Fruit fly (Drosophila melanogaster) whole organism, embryonic: ENCODE results near the gene Kap3.
A peak's percentile ranks its signal among the peaks of the same experiment; 100 is the strongest.

Experiments used
- B-H1 ChIP-seq: fragments of 200-800 bp; sonication (Bioruptor generic); IDR thresholded peaks from 3 replicates; pipeline ENCODE4 v1.3.6; 2022; ENCODE audit warnings: missing biosample characterization, missing genetic modification characterization
- Bgb ChIP-seq: fragments of 200-800 bp; sonication (Bioruptor generic); IDR thresholded peaks from 2 replicates; pipeline ENCODE4 v1.3.6; 2022; ENCODE audit warnings: missing biosample characterization, missing genetic modification characterization; ENCODE audit not compliant: partially characterized antibody
- CG10431 ChIP-seq: fragments of 200-800 bp; sonication (Bioruptor generic); optimal IDR thresholded peaks from 3 replicates; lab custom pipeline; 2018; ENCODE audit warnings: missing biosample characterization, mild to moderate bottlenecking, missing genetic modification characterization
- CG10959 ChIP-seq: fragments of 200-800 bp; sonication (Bioruptor generic); IDR thresholded peaks from 2 replicates; pipeline ENCODE4 v1.3.6; 2022; ENCODE audit warnings: missing biosample characterization, missing genetic modification characterization
- CG12659 ChIP-seq: fragments of 200-800 bp; sonication (Bioruptor generic); optimal IDR thresholded peaks from 3 replicates; lab custom pipeline; 2017; ENCODE audit warnings: mild to moderate bottlenecking, missing biosample characterization, missing genetic modification reagents, missing genetic modification characterization
- CG15073 ChIP-seq: fragments of 200-800 bp; sonication (Bioruptor generic); optimal IDR thresholded peaks from 2 replicates; lab custom pipeline; 2016; ENCODE audit warnings: missing biosample characterization, missing genetic modification characterization
- CG17568 ChIP-seq: fragments of 200-800 bp; sonication (Bioruptor generic); optimal IDR thresholded peaks from 2 replicates; lab custom pipeline; 2018; ENCODE audit warnings: missing biosample characterization, mild to moderate bottlenecking, missing genetic modification characterization, moderate library complexity
- CG18619 ChIP-seq: fragments of 200-800 bp; sonication (Bioruptor generic); optimal IDR thresholded peaks from 3 replicates; lab custom pipeline; 2017; ENCODE audit warnings: missing biosample characterization, mild to moderate bottlenecking, missing genetic modification characterization
- CG2678 ChIP-seq: fragments of 200-800 bp; sonication (Bioruptor generic); optimal IDR thresholded peaks from 3 replicates; lab custom pipeline; 2019; ENCODE audit warnings: missing biosample characterization, mild to moderate bottlenecking, missing genetic modification characterization, moderate library complexity
- CG2712 ChIP-seq: fragments of 200-800 bp; optimal IDR thresholded peaks from 3 replicates; lab custom pipeline; 2019; ENCODE audit warnings: missing biosample characterization, mild to moderate bottlenecking, missing genetic modification characterization, moderate library complexity
- CG31365 ChIP-seq: fragments of 200-800 bp; sonication (Bioruptor generic); optimal IDR thresholded peaks from 2 replicates; lab custom pipeline; 2018; ENCODE audit warnings: missing biosample characterization, mild to moderate bottlenecking, missing genetic modification characterization
- CG4707 ChIP-seq: fragments of 200-800 bp; sonication (Bioruptor generic); optimal IDR thresholded peaks from 2 replicates; lab custom pipeline; 2018; ENCODE audit warnings: missing biosample characterization, mild to moderate bottlenecking, missing genetic modification characterization, moderate library complexity
- CG5180 ChIP-seq: fragments of 200-800 bp; sonication (Bioruptor generic); optimal IDR thresholded peaks from 3 replicates; lab custom pipeline; 2017; ENCODE audit warnings: missing biosample characterization, missing genetic modification characterization, mild to moderate bottlenecking, moderate library complexity, missing genetic modification reagents
- CG7839 ChIP-seq: fragments of 200-800 bp; sonication (Bioruptor generic); optimal IDR thresholded peaks from 3 replicates; lab custom pipeline; 2018; ENCODE audit warnings: missing biosample characterization, mild to moderate bottlenecking, missing genetic modification characterization, moderate library complexity
- CG7987 ChIP-seq: fragments of 200-800 bp; sonication (Bioruptor generic); optimal IDR thresholded peaks from 2 replicates; lab custom pipeline; 2018; ENCODE audit warnings: missing biosample characterization, mild to moderate bottlenecking, missing genetic modification characterization, moderate library complexity
- CG8765 ChIP-seq: fragments of 200-800 bp; sonication (Bioruptor generic); IDR thresholded peaks from 2 replicates; pipeline ENCODE4 v1.3.6; 2022; ENCODE audit warnings: missing biosample characterization, missing genetic modification characterization
- CG9215 ChIP-seq: fragments of 200-800 bp; sonication (Bioruptor generic); IDR thresholded peaks from 2 replicates; pipeline ENCODE4 v1.3.6; 2022; ENCODE audit warnings: missing biosample characterization, missing genetic modification characterization
- CHES-1-like ChIP-seq: fragments of 200-800 bp; sonication (Bioruptor generic); optimal IDR thresholded peaks from 2 replicates; lab custom pipeline; 2016; ENCODE audit warnings: missing biosample characterization, missing genetic modification characterization
- Deaf1 ChIP-seq: fragments of 200-800 bp; optimal IDR thresholded peaks from 3 replicates; lab custom pipeline; 2019; ENCODE audit warnings: missing biosample characterization, mild to moderate bottlenecking, missing genetic modification characterization, moderate library complexity
- Drgx ChIP-seq: fragments of 200-800 bp; sonication (Bioruptor generic); IDR thresholded peaks from 2 replicates; pipeline ENCODE4 v1.3.6; 2022; ENCODE audit warnings: missing biosample characterization, missing genetic modification characterization
- Fer1 ChIP-seq: fragments of 200-800 bp; sonication (Bioruptor generic); optimal IDR thresholded peaks from 2 replicates; lab custom pipeline; 2017; ENCODE audit warnings: missing biosample characterization, mild to moderate bottlenecking, missing genetic modification characterization
- Hmx ChIP-seq: fragments of 200-800 bp; sonication (Bioruptor generic); optimal IDR thresholded peaks from 2 replicates; lab custom pipeline; 2016; ENCODE audit warnings: missing biosample characterization, missing genetic modification characterization
- NC2α ChIP-seq: fragments of 200-800 bp; sonication (Bioruptor generic); optimal IDR thresholded peaks from 2 replicates; lab custom pipeline; 2016; ENCODE audit warnings: missing biosample characterization, missing genetic modification characterization
- Opbp ChIP-seq: fragments of 200-800 bp; sonication (Bioruptor generic); IDR thresholded peaks from 3 replicates; pipeline ENCODE4 v1.3.6; 2022; ENCODE audit warnings: missing biosample characterization, missing genetic modification characterization; ENCODE audit not compliant: partially characterized antibody
- Ptx1 ChIP-seq: fragments of 200-800 bp; sonication (Bioruptor generic); IDR thresholded peaks from 2 replicates; pipeline ENCODE4 v1.3.6; 2022; ENCODE audit warnings: missing biosample characterization, missing genetic modification characterization
- Sox102F ChIP-seq: fragments of 200-800 bp; sonication (Bioruptor generic); optimal IDR thresholded peaks from 2 replicates; lab custom pipeline; 2018; ENCODE audit warnings: missing biosample characterization, mild to moderate bottlenecking, missing genetic modification characterization, moderate library complexity
- bab2 ChIP-seq: fragments of 200-800 bp; sonication (Bioruptor generic); optimal IDR thresholded peaks from 2 replicates; lab custom pipeline; 2016; ENCODE audit warnings: missing biosample characterization, missing genetic modification characterization
- cato ChIP-seq: fragments of 200-800 bp; sonication (Bioruptor generic); optimal IDR thresholded peaks from 2 replicates; lab custom pipeline; 2016; ENCODE audit warnings: missing biosample characterization, missing genetic modification characterization, borderline replicate concordance
- chm ChIP-seq: fragments of 200-800 bp; sonication (Bioruptor generic); IDR thresholded peaks from 2 replicates; pipeline ENCODE4 v1.3.6; 2022; ENCODE audit warnings: missing biosample characterization, missing genetic modification characterization
- crc ChIP-seq: fragments of 200-800 bp; sonication (Bioruptor generic); optimal IDR thresholded peaks from 2 replicates; lab custom pipeline; 2016; ENCODE audit warnings: missing biosample characterization, missing genetic modification characterization
- crp ChIP-seq, 2 experiments: fragments of 200-800 bp; sonication (Bioruptor generic); optimal IDR thresholded peaks; 2 replicates in 1 of 2; 3 replicates in 1 of 2; lab custom pipeline; 2017; ENCODE audit warnings: missing biosample characterization in 2 of 2, missing genetic modification characterization in 2 of 2, mild to moderate bottlenecking in 1 of 2, moderate library complexity in 1 of 2
- dimm ChIP-seq: fragments of 200-800 bp; sonication (Bioruptor generic); IDR thresholded peaks from 2 replicates; pipeline ENCODE4 v1.3.6; 2022; ENCODE audit warnings: missing biosample characterization, missing genetic modification characterization
- eyg ChIP-seq: fragments of 200-800 bp; sonication (Bioruptor generic); optimal IDR thresholded peaks from 3 replicates; lab custom pipeline; 2016; ENCODE audit warnings: missing biosample characterization, missing genetic modification characterization
- fru ChIP-seq: fragments of >200 bp; optimal IDR thresholded peaks from 2 replicates; lab custom pipeline; 2017
- ftz-f1 ChIP-seq: fragments of 200-800 bp; sonication (Bioruptor generic); optimal IDR thresholded peaks from 2 replicates; lab custom pipeline; 2016; ENCODE audit warnings: missing biosample characterization, missing genetic modification characterization
- gce ChIP-seq: fragments of 200-800 bp; sonication (Bioruptor generic); IDR thresholded peaks from 3 replicates; pipeline ENCODE4 v1.3.6; 2022; ENCODE audit warnings: missing biosample characterization, missing genetic modification characterization
- grau ChIP-seq: fragments of 200-800 bp; optimal IDR thresholded peaks from 3 replicates; lab custom pipeline; 2019; ENCODE audit warnings: missing biosample characterization, mild to moderate bottlenecking, missing genetic modification characterization, moderate library complexity
- ham ChIP-seq: fragments of 200-800 bp; sonication (Bioruptor generic); IDR thresholded peaks from 2 replicates; pipeline ENCODE4 v1.3.6; 2022; ENCODE audit warnings: missing biosample characterization, missing genetic modification characterization
- ken ChIP-seq: fragments of 200-800 bp; sonication (Bioruptor generic); IDR thresholded peaks from 3 replicates; pipeline ENCODE4 v1.3.6; 2022; ENCODE audit warnings: missing biosample characterization, missing genetic modification characterization
- lab ChIP-seq: fragments of 200-800 bp; sonication (Bioruptor generic); optimal IDR thresholded peaks from 3 replicates; lab custom pipeline; 2017; ENCODE audit warnings: missing biosample characterization, missing genetic modification characterization, mild to moderate bottlenecking, moderate library complexity, missing genetic modification reagents
- oc ChIP-seq: fragments of 200-800 bp; sonication (Bioruptor generic); optimal IDR thresholded peaks from 2 replicates; lab custom pipeline; 2018; ENCODE audit warnings: missing biosample characterization, mild to moderate bottlenecking, missing genetic modification characterization, moderate library complexity
- pzg ChIP-seq: fragments of 200-800 bp; sonication (Bioruptor generic); optimal IDR thresholded peaks from 3 replicates; lab custom pipeline; 2018; ENCODE audit warnings: missing biosample characterization, mild to moderate bottlenecking, missing genetic modification characterization, moderate library complexity
- ranshi ChIP-seq: fragments of 200-800 bp; sonication (Bioruptor generic); IDR thresholded peaks from 2 replicates; pipeline ENCODE4 v1.3.6; 2022; ENCODE audit warnings: missing biosample characterization, missing genetic modification characterization
- sd ChIP-seq: fragments of 200-800 bp; sonication (Bioruptor generic); optimal IDR thresholded peaks from 3 replicates; lab custom pipeline; 2018; ENCODE audit warnings: missing biosample characterization, mild to moderate bottlenecking, missing genetic modification characterization, moderate library complexity
- slou ChIP-seq: fragments of 200-800 bp; sonication (Bioruptor generic); optimal IDR thresholded peaks from 3 replicates; lab custom pipeline; 2016; ENCODE audit warnings: missing biosample characterization, missing genetic modification characterization
- sr ChIP-seq: fragments of 200-800 bp; sonication (Bioruptor generic); IDR thresholded peaks from 3 replicates; pipeline ENCODE4 v1.3.6; 2022; ENCODE audit warnings: missing biosample characterization, missing genetic modification characterization
- tgo ChIP-seq: fragments of 200-800 bp; sonication (Bioruptor generic); IDR thresholded peaks from 3 replicates; pipeline ENCODE4 v1.3.6; 2022; ENCODE audit warnings: missing biosample characterization, missing genetic modification characterization
- tll ChIP-seq, 2 experiments: fragments of 200-800 bp in 1 of 2; fragments of >200 bp in 1 of 2; sonication (Bioruptor generic) in 1 of 2; optimal IDR thresholded peaks; 2 replicates each; lab custom pipeline; 2017 to 2019; ENCODE audit warnings: missing biosample characterization in 2 of 2, missing genetic modification characterization in 2 of 2, mild to moderate bottlenecking in 1 of 2, moderate library complexity in 1 of 2
- twi ChIP-seq: fragments of 200-800 bp; optimal IDR thresholded peaks from 2 replicates; lab custom pipeline; 2019; ENCODE audit warnings: missing biosample characterization, mild to moderate bottlenecking, missing genetic modification characterization, moderate library complexity
- wek ChIP-seq: fragments of 200-800 bp; sonication (Bioruptor generic); optimal IDR thresholded peaks from 3 replicates; lab custom pipeline; 2018; ENCODE audit warnings: missing biosample characterization, mild to moderate bottlenecking, missing genetic modification characterization, moderate library complexity

The Kap3 gene

dm6 chrX:11295412-11296006 is 44.4 kb downstream of the Kap3 start (continued):
- TF ChIP-seq CG10431 (GFP tag; lab: Kevin White, UChicago): no peak
- TF ChIP-seq cato (GFP tag; lab: Kevin White, UChicago): no peak
- 0 out of 2 replicates have a peak, but pooled peaks have one; percentile 11 for TF ChIP-seq CG9215 (GFP tag; lab: Robert Waterston, UW)
- no peak for TF ChIP-seq CG15073 (GFP tag; lab: Kevin White, UChicago)
- TF ChIP-seq B-H1 (GFP tag; lab: Robert Waterston, UW): no peak
- no peak for TF ChIP-seq CG10959
- no peak for TF ChIP-seq CG5180 (GFP tag; lab: Kevin White, UChicago)
- TF ChIP-seq eyg: no peak
- no peak for TF ChIP-seq Bgb
- TF ChIP-seq tgo (GFP tag; lab: Robert Waterston, UW): peak; percentile 33; the same call in 1 of the 3 replicates
- peak; percentile 5 for TF ChIP-seq CG12659 (GFP tag; lab: Kevin White, UChicago)
- no peak for TF ChIP-seq gce
- peak; percentile 65 for TF ChIP-seq CG2678 (tag; lab: Kevin White, UChicago)
- no peak for TF ChIP-seq Opbp
- no peak for TF ChIP-seq slou (GFP tag; lab: Kevin White, UChicago)
- TF ChIP-seq sr (GFP tag; lab: Robert Waterston, UW): no peak
- TF ChIP-seq wek: no peak
- TF ChIP-seq CG31365 (tag; lab: Kevin White, UChicago): no peak
- TF ChIP-seq fru (lab: Kevin White, UChicago): no peak
- TF ChIP-seq Fer1 (GFP tag; lab: Kevin White, UChicago): peak; percentile 45
- TF ChIP-seq Drgx (GFP tag; lab: Robert Waterston, UW): no peak
- TF ChIP-seq CG18619 (GFP tag; lab: Kevin White, UChicago): no peak
- TF ChIP-seq NC2α: no peak
- no peak for TF ChIP-seq ranshi
- peak; percentile 9 for TF ChIP-seq CG2712
- no peak for TF ChIP-seq bab2
- TF ChIP-seq dimm (GFP tag; lab: Robert Waterston, UW): no peak
- TF ChIP-seq CHES-1-like (GFP tag; lab: Kevin White, UChicago): no peak
- TF ChIP-seq sd (tag; lab: Kevin White, UChicago): no peak
- no peak for TF ChIP-seq Hmx (GFP tag; lab: Kevin White, UChicago)
- TF ChIP-seq CG4707 (GFP tag; lab: Kevin White, UChicago): no peak
- no peak for TF ChIP-seq ftz-f1
- peak; percentile 53 for TF ChIP-seq CG7839 (tag; lab: Kevin White, UChicago)
- peak; percentile 49 for TF ChIP-seq grau
- TF ChIP-seq chm (GFP tag; lab: Robert Waterston, UW): no peak
- TF ChIP-seq CG17568: no peak
- no peak for TF ChIP-seq ham (GFP tag; lab: Robert Waterston, UW)
- no peak for TF ChIP-seq twi (tag; lab: Kevin White, UChicago)
- no peak for TF ChIP-seq CG8765 (GFP tag; lab: Robert Waterston, UW)
- TF ChIP-seq pzg (GFP tag; lab: Kevin White, UChicago): no peak
- peak; percentile 17 for TF ChIP-seq Deaf1
- peak; percentile 57 for TF ChIP-seq lab (GFP tag; lab: Kevin White, UChicago)
- TF ChIP-seq crp (GFP tag; optimal IDR thresholded peaks at IDR 0.05; lab: Kevin White, UChicago): no peak
- TF ChIP-seq oc (tag; lab: Kevin White, UChicago): no peak
- TF ChIP-seq tll (GFP tag; optimal IDR thresholded peaks at IDR 0.05; lab: Kevin White, UChicago): no peak
- no peak for TF ChIP-seq ken
- peak; percentile 6 for TF ChIP-seq Sox102F (GFP tag; lab: Kevin White, UChicago)
- TF ChIP-seq CG7987: no peak
- peak; percentile 41; the same call in 1 of the 2 replicates for TF ChIP-seq Ptx1
- no peak for TF ChIP-seq crc (GFP tag; lab: Kevin White, UChicago)
